Worm (Caenorhabditis elegans) whole organism, young adult: Measurements from ENCODE around the gene R04D3.2.

Experiments used
- B0261.1 ChIP-seq: sonication (generic microtip); optimal IDR thresholded peaks from 2 replicates; lab custom pipeline; 2016; ENCODE audit warnings: mild to moderate bottlenecking, missing genetic modification characterization, moderate library complexity, missing compliant biosample characterization
- F10E7.11 ChIP-seq: sonication (generic microtip); optimal IDR thresholded peaks from 2 replicates; lab custom pipeline; 2017; ENCODE audit warnings: mild to moderate bottlenecking, missing genetic modification characterization, moderate library complexity, missing compliant biosample characterization
- F22D6.2 ChIP-seq: sonication (generic microtip); optimal IDR thresholded peaks from 2 replicates; lab custom pipeline; 2016; ENCODE audit warnings: mild to moderate bottlenecking, missing genetic modification characterization, missing compliant biosample characterization
- F33H1.4 ChIP-seq: fragments of 200-800 bp; sonication (Bioruptor generic); IDR thresholded peaks from 2 replicates; pipeline ENCODE4 v1.3.6; 2022; ENCODE audit warnings: missing genetic modification reagents, missing genetic modification characterization, missing compliant biosample characterization
- F52B5.7 ChIP-seq: sonication (generic microtip); optimal IDR thresholded peaks from 2 replicates; lab custom pipeline; 2016; ENCODE audit warnings: mild to moderate bottlenecking, missing genetic modification characterization, missing compliant biosample characterization
- K11D2.4 ChIP-seq: fragments of 200-800 bp; sonication (Bioruptor generic); IDR thresholded peaks from 2 replicates; pipeline ENCODE4 v1.3.6; 2022; ENCODE audit warnings: missing genetic modification reagents, missing genetic modification characterization, missing compliant biosample characterization
- Y56A3A.18 ChIP-seq: fragments of 200-800 bp; sonication (Bioruptor generic); IDR thresholded peaks from 2 replicates; pipeline ENCODE4 v1.3.6; 2022; ENCODE audit warnings: missing genetic modification reagents, missing genetic modification characterization, missing compliant biosample characterization
- Y79H2A.3 ChIP-seq: fragments of 200-800 bp; sonication (Bioruptor generic); conservative IDR thresholded peaks from 2 replicates; pipeline ENCODE4 v1.3.6; 2022; ENCODE audit warnings: missing genetic modification reagents, missing genetic modification characterization, missing compliant biosample characterization
- akir-1 ChIP-seq: fragments of 200-800 bp; sonication (Bioruptor generic); optimal IDR thresholded peaks from 2 replicates; lab custom pipeline; 2018; ENCODE audit warnings: mild to moderate bottlenecking, missing genetic modification characterization, moderate library complexity, missing compliant biosample characterization
- attf-6 ChIP-seq: fragments of 200-800 bp; sonication (Bioruptor generic); IDR thresholded peaks from 2 replicates; pipeline ENCODE4 v1.3.6; 2022; ENCODE audit warnings: missing genetic modification reagents, missing genetic modification characterization, missing compliant biosample characterization
- bed-2 ChIP-seq: fragments of 200-800 bp; sonication (Bioruptor generic); IDR thresholded peaks from 2 replicates; pipeline ENCODE4 v1.3.6; 2022; ENCODE audit warnings: missing genetic modification reagents, missing genetic modification characterization, missing compliant biosample characterization
- ccch-3 ChIP-seq: fragments of 200-800 bp; sonication (Bioruptor generic); optimal IDR thresholded peaks from 2 replicates; lab custom pipeline; 2018; ENCODE audit warnings: mild to moderate bottlenecking, missing genetic modification characterization, missing compliant biosample characterization
- cebp-1 ChIP-seq, 2 experiments: fragments of 200-800 bp in 1 of 2; sonication (Bioruptor generic) in 1 of 2; sonication (generic microtip) in 1 of 2; IDR thresholded peaks in 1 of 2; optimal IDR thresholded peaks in 1 of 2; 2 replicates each; pipeline versions ENCODE4 v1.3.6 to Lab custom; 2017 to 2022; ENCODE audit warnings: missing compliant biosample characterization in 2 of 2, missing genetic modification characterization in 2 of 2, mild to moderate bottlenecking in 1 of 2, missing genetic modification reagents in 1 of 2, moderate library complexity in 1 of 2
- ceh-100 ChIP-seq: fragments of 200-800 bp; sonication (Bioruptor generic); IDR thresholded peaks from 2 replicates; pipeline ENCODE4 v1.3.6; 2022; ENCODE audit warnings: missing genetic modification reagents, missing genetic modification characterization, missing compliant biosample characterization
- ceh-27 ChIP-seq: fragments of 200-800 bp; sonication (Bioruptor generic); optimal IDR thresholded peaks from 2 replicates; lab custom pipeline; 2018; ENCODE audit warnings: mild to moderate bottlenecking, missing genetic modification characterization, moderate library complexity, missing compliant biosample characterization
- ceh-58 ChIP-seq: fragments of 200-800 bp; sonication (Bioruptor generic); IDR thresholded peaks from 2 replicates; pipeline ENCODE4 v1.3.6; 2022; ENCODE audit warnings: missing genetic modification characterization, missing compliant biosample characterization
- chd-7 ChIP-seq: sonication (generic microtip); optimal IDR thresholded peaks from 2 replicates; lab custom pipeline; 2016; ENCODE audit warnings: mild to moderate bottlenecking, missing genetic modification characterization, moderate library complexity, missing compliant biosample characterization
- die-1 ChIP-seq: sonication (generic microtip); optimal IDR thresholded peaks from 2 replicates; lab custom pipeline; 2016; ENCODE audit warnings: missing genotype, mild to moderate bottlenecking, missing genetic modification characterization, missing compliant biosample characterization
- dox-1 ChIP-seq: fragments of 200-800 bp; sonication (Bioruptor generic); IDR thresholded peaks from 2 replicates; pipeline ENCODE4 v1.3.6; 2022; ENCODE audit warnings: missing genetic modification reagents, missing genetic modification characterization, missing compliant biosample characterization
- egrh-3 ChIP-seq: fragments of 200-800 bp; sonication (Bioruptor generic); IDR thresholded peaks from 2 replicates; pipeline ENCODE4 v1.3.6; 2022; ENCODE audit warnings: missing genetic modification reagents, missing genetic modification characterization, missing compliant biosample characterization
- ets-4 ChIP-seq: fragments of 200-800 bp; sonication (Bioruptor generic); optimal IDR thresholded peaks from 2 replicates; lab custom pipeline; 2018; ENCODE audit warnings: mild to moderate bottlenecking, missing genetic modification characterization, missing compliant biosample characterization
- gei-17 ChIP-seq: fragments of 200-800 bp; sonication (Bioruptor generic); optimal IDR thresholded peaks from 2 replicates; lab custom pipeline; 2018; ENCODE audit warnings: mild to moderate bottlenecking, missing genetic modification characterization, missing compliant biosample characterization
- him-1 ChIP-seq: sonication (generic microtip); optimal IDR thresholded peaks from 2 replicates; lab custom pipeline; 2016; ENCODE audit warnings: missing genotype, missing genetic modification reagents, missing genetic modification characterization, missing compliant biosample characterization
- hlh-12 ChIP-seq: sonication (generic microtip); optimal IDR thresholded peaks from 2 replicates; lab custom pipeline; 2016; ENCODE audit warnings: missing genetic modification characterization, missing compliant biosample characterization
- hmg-1.2 ChIP-seq: fragments of 200-800 bp; sonication (Bioruptor generic); IDR thresholded peaks from 2 replicates; pipeline ENCODE4 v1.3.6; 2022; ENCODE audit warnings: missing genetic modification reagents, missing genetic modification characterization, missing compliant biosample characterization
- hsf-1 ChIP-seq: fragments of 200-800 bp; sonication (Bioruptor generic); IDR thresholded peaks from 2 replicates; pipeline ENCODE4 v1.3.6; 2022; ENCODE audit warnings: missing genetic modification reagents, missing genetic modification characterization, missing compliant biosample characterization
- lin-26 ChIP-seq: fragments of 200-800 bp; sonication (Bioruptor generic); IDR thresholded peaks from 2 replicates; pipeline ENCODE4 v1.3.6; 2022; ENCODE audit warnings: missing genetic modification reagents, missing genetic modification characterization, missing compliant biosample characterization
- madf-10 ChIP-seq: sonication (generic microtip); optimal IDR thresholded peaks from 2 replicates; lab custom pipeline; 2016; ENCODE audit warnings: mild to moderate bottlenecking, missing genetic modification characterization, missing compliant biosample characterization
- madf-6 ChIP-seq: fragments of 200-800 bp; sonication (Bioruptor generic); IDR thresholded peaks from 2 replicates; pipeline ENCODE4 v1.3.6; 2022; ENCODE audit warnings: missing genetic modification reagents, missing genetic modification characterization, missing compliant biosample characterization
- madf-8 ChIP-seq: fragments of 200-800 bp; sonication (Bioruptor generic); conservative IDR thresholded peaks from 2 replicates; pipeline ENCODE4 v1.3.6; 2022; ENCODE audit warnings: missing genetic modification reagents, missing genetic modification characterization, missing compliant biosample characterization
- mes-4 ChIP-seq: sonication (generic microtip); optimal IDR thresholded peaks from 2 replicates; lab custom pipeline; 2016; ENCODE audit warnings: missing genotype, missing genetic modification characterization, missing compliant biosample characterization
- mxl-1 ChIP-seq: sonication (generic microtip); optimal IDR thresholded peaks from 2 replicates; lab custom pipeline; 2016; ENCODE audit warnings: missing genetic modification characterization, missing compliant biosample characterization
- nfya-1 ChIP-seq: sonication (generic microtip); optimal IDR thresholded peaks from 2 replicates; lab custom pipeline; 2017; ENCODE audit warnings: antibody characterized with exemption, missing compliant biosample characterization, missing genetic modification characterization, borderline replicate concordance; ENCODE audit not compliant: insufficient read depth
- nhr-27 ChIP-seq: fragments of 200-800 bp; sonication (Bioruptor generic); optimal IDR thresholded peaks from 2 replicates; lab custom pipeline; 2018; ENCODE audit warnings: mild to moderate bottlenecking, missing genetic modification characterization, moderate library complexity, missing compliant biosample characterization
- nhr-80 ChIP-seq: sonication (generic microtip); optimal IDR thresholded peaks from 2 replicates; lab custom pipeline; 2016; ENCODE audit warnings: missing genetic modification characterization, missing compliant biosample characterization
- nhr-90 ChIP-seq: sonication (generic microtip); optimal IDR thresholded peaks from 2 replicates; lab custom pipeline; 2016; ENCODE audit warnings: missing genotype, mild to moderate bottlenecking, missing genetic modification characterization, missing compliant biosample characterization
- pha-4 ChIP-seq: fragments of 150-350 bp; sonication (generic microtip); optimal IDR thresholded peaks from 2 replicates; lab custom pipeline; 2014; ENCODE audit warnings: missing biosample characterization, missing genetic modification reagents, missing genetic modification characterization
- rec-8 ChIP-seq, 2 experiments: sonication (generic microtip); optimal IDR thresholded peaks; 2 replicates each; lab custom pipeline; 2016; ENCODE audit warnings: mild to moderate bottlenecking in 2 of 2, missing genetic modification characterization in 2 of 2, missing genetic modification reagents in 2 of 2, missing genotype in 2 of 2, missing biosample characterization in 1 of 2, missing compliant biosample characterization in 1 of 2, moderate library complexity in 1 of 2
- snpc-1.3 ChIP-seq: sonication (generic microtip); optimal IDR thresholded peaks from 2 replicates; lab custom pipeline; 2017; ENCODE audit warnings: missing genetic modification characterization, mild to moderate bottlenecking, missing compliant biosample characterization, antibody characterized with exemption, moderate library complexity, missing genotype, missing genetic modification reagents; ENCODE audit not compliant: insufficient read depth
- snpc-4 ChIP-seq, 5 experiments: fragments of 150-350 bp in 1 of 5; sonication (generic microtip) in 4 of 5; optimal IDR thresholded peaks; 2 replicates each; lab custom pipeline; 2014 to 2018; ENCODE audit warnings: missing genetic modification characterization in 5 of 5, missing biosample characterization in 3 of 5, antibody characterized with exemption in 2 of 5, mild to moderate bottlenecking in 2 of 5, missing compliant biosample characterization in 2 of 5, missing genotype in 2 of 5, moderate library complexity in 2 of 5, missing genetic modification reagents in 1 of 5
- tbx-9 ChIP-seq: sonication (generic microtip); optimal IDR thresholded peaks from 2 replicates; lab custom pipeline; 2016; ENCODE audit warnings: borderline replicate concordance, missing genetic modification characterization, inconsistent platforms, missing compliant biosample characterization
- xnd-1 ChIP-seq: sonication (generic microtip); optimal IDR thresholded peaks from 2 replicates; lab custom pipeline; 2016; ENCODE audit warnings: missing genotype, missing genetic modification reagents, missing genetic modification characterization, missing compliant biosample characterization
- zim-3 ChIP-seq: sonication (generic microtip); optimal IDR thresholded peaks from 2 replicates; lab custom pipeline; 2017; ENCODE audit warnings: mild to moderate bottlenecking, missing genetic modification characterization, moderate library complexity, missing compliant biosample characterization
- ztf-18 ChIP-seq: sonication (generic microtip); optimal IDR thresholded peaks from 2 replicates; lab custom pipeline; 2016; ENCODE audit warnings: missing genotype, mild to moderate bottlenecking, missing genetic modification characterization, missing compliant biosample characterization
- ztf-25 ChIP-seq: fragments of 200-800 bp; sonication (Bioruptor generic); IDR thresholded peaks from 2 replicates; pipeline ENCODE4 v1.3.6; 2022; ENCODE audit warnings: missing genetic modification reagents, missing genetic modification characterization, missing compliant biosample characterization
- ztf-26 ChIP-seq: sonication (generic microtip); optimal IDR thresholded peaks from 2 replicates; lab custom pipeline; 2017; ENCODE audit warnings: missing genetic modification characterization, missing compliant biosample characterization
- ztf-28 ChIP-seq: fragments of 200-800 bp; sonication (Bioruptor generic); IDR thresholded peaks from 2 replicates; pipeline ENCODE4 v1.3.6; 2022; ENCODE audit warnings: missing genetic modification reagents, missing genetic modification characterization, missing compliant biosample characterization

Gene R04D3.2

ce11 chrX:13264550-13264949 is 21.9 kb downstream of the R04D3.2 start (continued):
- peak; percentile 97 for TF ChIP-seq B0261.1 (tag; lab: Kevin White, UChicago)
- no peak; the same call in none of the 2 replicates for TF ChIP-seq madf-6 (GFP tag; lab: Robert Waterston, UW)
- TF ChIP-seq mes-4 (tag; lab: Kevin White, UChicago) = peak; percentile 67
- no peak for TF ChIP-seq ceh-100 (GFP tag; lab: Robert Waterston, UW)
- peak; percentile 86 for TF ChIP-seq Y56A3A.18
- TF ChIP-seq die-1 (tag; lab: Kevin White, UChicago) = peak; percentile 89
- TF ChIP-seq cebp-1 (GFP tag; IDR thresholded peaks at IDR 0.05; lab: Robert Waterston, UW) = no peak; the same call in 1 of the 2 replicates
- TF ChIP-seq cebp-1 (tag; optimal IDR thresholded peaks at IDR 0.05; lab: Kevin White, UChicago) = no peak
- TF ChIP-seq ceh-58 (GFP tag; lab: Robert Waterston, UW) = no peak
- peak; percentile 53 for TF ChIP-seq egrh-3 (GFP tag; lab: Robert Waterston, UW)
- TF ChIP-seq attf-6 = no peak
- TF ChIP-seq nhr-80 (tag; lab: Kevin White, UChicago) = peak; percentile 34
- peak; percentile 64 for TF ChIP-seq madf-10 (tag; lab: Kevin White, UChicago)
- TF ChIP-seq akir-1 = no peak
- TF ChIP-seq F52B5.7 (tag; lab: Kevin White, UChicago) = peak; percentile 68
- peak; percentile 80; the same call in 1 of the 2 replicates for TF ChIP-seq ztf-25 (GFP tag; lab: Robert Waterston, UW)
- TF ChIP-seq mxl-1 (tag; lab: Kevin White, UChicago) = peak; percentile 78
- peak; percentile 35; the same call in 1 of the 2 replicates for TF ChIP-seq bed-2 (GFP tag; lab: Robert Waterston, UW)
- no peak for TF ChIP-seq snpc-4 (GFP tag; optimal IDR thresholded peaks at IDR 0.05; lab: Kevin White, UChicago)
- peak in 3 of 4 experiments; percentile 49 to 71 (median 71) for TF ChIP-seq snpc-4 (tag; optimal IDR thresholded peaks at IDR 0.05; lab: Kevin White, UChicago)
- TF ChIP-seq F22D6.2 = peak; percentile 33
- no peak; the same call in 1 of the 2 replicates for TF ChIP-seq Y79H2A.3 (GFP tag; lab: Robert Waterston, UW)
- TF ChIP-seq F33H1.4 (GFP tag; lab: Robert Waterston, UW) = no peak
- TF ChIP-seq ceh-27 = peak; percentile 45
- TF ChIP-seq F10E7.11 = no peak
- peak; percentile 84 for TF ChIP-seq nhr-90 (tag; lab: Kevin White, UChicago)
- TF ChIP-seq dox-1 (GFP tag; lab: Robert Waterston, UW) = no peak; the same call in none of the 2 replicates
- no peak for TF ChIP-seq nhr-27
- peak; percentile 41 for TF ChIP-seq hlh-12 (tag; lab: Kevin White, UChicago)
- peak; percentile 66 for TF ChIP-seq K11D2.4 (GFP tag; lab: Robert Waterston, UW)
- peak; percentile 83 for TF ChIP-seq hmg-1.2 (GFP tag; lab: Robert Waterston, UW)
- peak; percentile 44 to 68 for TF ChIP-seq rec-8 (tag; optimal IDR thresholded peaks at IDR 0.05; lab: Kevin White, UChicago)
- no peak for TF ChIP-seq ztf-26 (tag; lab: Kevin White, UChicago)
- peak; percentile 92 for TF ChIP-seq lin-26 (GFP tag; lab: Robert Waterston, UW)
- TF ChIP-seq him-1 (tag; lab: Kevin White, UChicago) = peak; percentile 88
- peak; percentile 76 for TF ChIP-seq chd-7 (tag; lab: Kevin White, UChicago)
- no peak for TF ChIP-seq nfya-1 (tag; lab: Kevin White, UChicago)
- no peak for TF ChIP-seq tbx-9 (tag; lab: Kevin White, UChicago)
- TF ChIP-seq zim-3 (tag; lab: Kevin White, UChicago) = peak; percentile 65

ce11 chrX:13262195-13262594 is 24.2 kb downstream of the R04D3.2 start, which contains the start of gene K09A11.1:
Gene K09A11.1 (plus strand): TSS chrX:13262495.
- no peak for TF ChIP-seq F52B5.7 (tag; lab: Kevin White, UChicago)
- TF ChIP-seq gei-17 (GFP tag; lab: Kevin White, UChicago) = no peak
- no peak for TF ChIP-seq ccch-3 (GFP tag; lab: Kevin White, UChicago)
- no peak for TF ChIP-seq ztf-28 (GFP tag; lab: Robert Waterston, UW)
- no peak for TF ChIP-seq hmg-1.2 (GFP tag; lab: Robert Waterston, UW)
- no peak for TF ChIP-seq ets-4 (GFP tag; lab: Kevin White, UChicago)
- TF ChIP-seq madf-8 = no peak
- no peak for TF ChIP-seq pha-4
- TF ChIP-seq ztf-18 (tag; lab: Kevin White, UChicago) = no peak
- TF ChIP-seq hsf-1 = no peak
- no peak for TF ChIP-seq Y79H2A.3 (GFP tag; lab: Robert Waterston, UW)
- TF ChIP-seq ceh-27 = no peak
- TF ChIP-seq snpc-1.3 (tag; lab: Kevin White, UChicago) = no peak
- TF ChIP-seq xnd-1 (tag; lab: Kevin White, UChicago) = no peak
